Fruit fly (Drosophila melanogaster) whole organism, wandering third instar larva: ENCODE data around the gene CG14453.

Experiments
- HLH106 ChIP-seq: fragments of 200-800 bp; optimal IDR thresholded peaks from 3 replicates; lab custom pipeline; 2019; ENCODE audit warnings: missing biosample characterization, mild to moderate bottlenecking, missing genetic modification characterization, moderate library complexity
- br ChIP-seq: fragments of 200-800 bp; sonication (Bioruptor generic); optimal IDR thresholded peaks from 2 replicates; lab custom pipeline; 2016; ENCODE audit warnings: missing biosample characterization, missing genetic modification characterization
- brk ChIP-seq: fragments of 200-800 bp; sonication (Bioruptor generic); optimal IDR thresholded peaks from 2 replicates; lab custom pipeline; 2016; ENCODE audit warnings: missing biosample characterization, mild to moderate bottlenecking, missing genetic modification characterization
- h ChIP-seq: fragments of 200-800 bp; sonication (Bioruptor generic); optimal IDR thresholded peaks from 3 replicates; lab custom pipeline; 2016; ENCODE audit warnings: missing biosample characterization, mild to moderate bottlenecking, missing genetic modification characterization
- pan ChIP-seq: fragments of >200 bp; optimal IDR thresholded peaks from 2 replicates; lab custom pipeline; 2017
- rgr ChIP-seq: fragments of 200-800 bp; sonication (Bioruptor generic); optimal IDR thresholded peaks from 3 replicates; lab custom pipeline; 2016; ENCODE audit warnings: missing biosample characterization, mild to moderate bottlenecking, missing genetic modification characterization

dm6 chr3L:22713605-22714004 lies 19.7 kb downstream of the CG14453 start:
- no peak for TF ChIP-seq h (GFP tag; lab: Kevin White, UChicago)
- no peak for TF ChIP-seq brk (GFP tag; lab: Kevin White, UChicago)
- TF ChIP-seq br (GFP tag; lab: Kevin White, UChicago): no peak
- TF ChIP-seq pan: no peak
- no peak for TF ChIP-seq HLH106 (tag; lab: Kevin White, UChicago)
- TF ChIP-seq rgr (GFP tag; lab: Kevin White, UChicago): no peak
